Worm (Caenorhabditis elegans) whole organism, midembryonic: Measurements from ENCODE around the gene mxl-3.
A peak's percentile ranks its signal among the peaks of the same experiment; 100 is the strongest.

Source experiments
- T22C8.4 ChIP-seq: fragments of 200-800 bp; sonication (Bioruptor generic); IDR thresholded peaks from 2 replicates; pipeline ENCODE4 v1.3.6; 2022; ENCODE audit warnings: missing genetic modification characterization, missing compliant biosample characterization
- cog-1 ChIP-seq: sonication (generic microtip); optimal IDR thresholded peaks from 2 replicates; lab custom pipeline; 2016; ENCODE audit warnings: missing genetic modification characterization, missing compliant biosample characterization
- flt-1 ChIP-seq: fragments of 200-800 bp; sonication (Bioruptor generic); IDR thresholded peaks from 2 replicates; pipeline ENCODE4 v1.3.6; 2022; ENCODE audit warnings: missing genetic modification characterization, missing compliant biosample characterization
- klf-2 ChIP-seq: fragments of 200-800 bp; sonication (Bioruptor generic); conservative IDR thresholded peaks from 2 replicates; pipeline ENCODE4 v1.3.6; 2022; ENCODE audit warnings: missing genetic modification reagents, missing genetic modification characterization, missing compliant biosample characterization
- med-1 ChIP-seq: sonication (generic microtip); optimal IDR thresholded peaks from 2 replicates; lab custom pipeline; 2017; ENCODE audit warnings: missing genetic modification characterization, mild to moderate bottlenecking, missing compliant biosample characterization, antibody characterized with exemption, missing genetic modification reagents; ENCODE audit not compliant: insufficient read depth
- ref-1 ChIP-seq: fragments of 200-800 bp; sonication (Bioruptor generic); conservative IDR thresholded peaks from 2 replicates; pipeline ENCODE4 v1.3.6; 2022; ENCODE audit warnings: missing genetic modification reagents, missing genetic modification characterization, missing compliant biosample characterization
- tab-1 ChIP-seq: fragments of 200-800 bp; sonication (Bioruptor generic); IDR thresholded peaks from 2 replicates; pipeline ENCODE4 v1.3.6; 2022; ENCODE audit warnings: missing genetic modification characterization, missing compliant biosample characterization
- ztf-23 ChIP-seq: fragments of 200-800 bp; sonication (Bioruptor generic); IDR thresholded peaks from 2 replicates; pipeline ENCODE4 v1.3.6; 2022; ENCODE audit warnings: missing genetic modification reagents, missing genetic modification characterization, missing compliant biosample characterization
- ztf-29 ChIP-seq: fragments of 200-800 bp; sonication (Bioruptor generic); IDR thresholded peaks from 2 replicates; pipeline ENCODE4 v1.3.6; 2022; ENCODE audit warnings: missing genetic modification reagents, missing genetic modification characterization, missing compliant biosample characterization

The mxl-3 gene

ce11 chrX:13310763-13311162 lies 39.8 kb downstream of the mxl-3 start:
- TF ChIP-seq tab-1 (GFP tag; lab: Robert Waterston, UW) (no peak), klf-2 (no peak)

ce11 chrX:13308745-13309144 lies 41.9 kb downstream of the mxl-3 start, which contains the start of gene srxa-8:
TSS of gene srxa-8 (minus strand) at chrX:13308845.
- no peak for TF ChIP-seq tab-1 (GFP tag; lab: Robert Waterston, UW)
- no peak for TF ChIP-seq med-1 (GFP tag; lab: Kevin White, UChicago)
- TF ChIP-seq ztf-29 (GFP tag; lab: Robert Waterston, UW) = no peak
- TF ChIP-seq T22C8.4 (GFP tag; lab: Robert Waterston, UW) = no peak

ce11 chrX:13307852-13308251 lies 42.8 kb downstream of the mxl-3 start:
- no peak for TF ChIP-seq T22C8.4 (GFP tag; lab: Robert Waterston, UW)
- no peak for TF ChIP-seq tab-1 (GFP tag; lab: Robert Waterston, UW)
- no peak for TF ChIP-seq med-1 (GFP tag; lab: Kevin White, UChicago)
- TF ChIP-seq klf-2 = no peak
- TF ChIP-seq ref-1 (GFP tag; lab: Robert Waterston, UW) = no peak
- TF ChIP-seq ztf-29 (GFP tag; lab: Robert Waterston, UW) = no peak
- no peak for TF ChIP-seq cog-1
- TF ChIP-seq ztf-23 (GFP tag; lab: Robert Waterston, UW) = no peak
- no peak for TF ChIP-seq flt-1

ce11 chrX:13306869-13307446 lies 43.6 kb downstream of the mxl-3 start:
- peak; percentile 95 for TF ChIP-seq T22C8.4 (GFP tag; lab: Robert Waterston, UW)
- TF ChIP-seq ztf-23 (GFP tag; lab: Robert Waterston, UW) = peak; percentile 97
- peak; percentile 97 for TF ChIP-seq flt-1
- TF ChIP-seq cog-1 = peak; percentile 97
- TF ChIP-seq med-1 (GFP tag; lab: Kevin White, UChicago) = peak; percentile 65
- TF ChIP-seq klf-2 = peak; percentile 94
- peak; percentile 96 for TF ChIP-seq ztf-29 (GFP tag; lab: Robert Waterston, UW)
- TF ChIP-seq tab-1 (GFP tag; lab: Robert Waterston, UW) = peak; percentile 96
- TF ChIP-seq ref-1 (GFP tag; lab: Robert Waterston, UW) = peak; percentile 91

ce11 chrX:13305779-13306178 lies 44.8 kb downstream of the mxl-3 start, which contains the start of gene srd-43:
TSS of gene srd-43 (minus strand) at chrX:13305844.
- TF ChIP-seq flt-1 (no peak), med-1 (GFP tag; lab: Kevin White, UChicago) (no peak), ztf-23 (GFP tag; lab: Robert Waterston, UW) (no peak), T22C8.4 (GFP tag; lab: Robert Waterston, UW) (no peak), cog-1 (no peak), klf-2 (no peak), ref-1 (GFP tag; lab: Robert Waterston, UW) (no peak), ztf-29 (GFP tag; lab: Robert Waterston, UW) (no peak), tab-1 (GFP tag; lab: Robert Waterston, UW) (no peak)

ce11 chrX:13303357-13303756 lies 47.2 kb downstream of the mxl-3 start, which contains the start of gene srd-42:
TSS of gene srd-42 (minus strand) at chrX:13303457.
- no peak for TF ChIP-seq med-1 (GFP tag; lab: Kevin White, UChicago)
- no peak for TF ChIP-seq tab-1 (GFP tag; lab: Robert Waterston, UW)
- no peak for TF ChIP-seq T22C8.4 (GFP tag; lab: Robert Waterston, UW)
- TF ChIP-seq cog-1 = no peak
- no peak for TF ChIP-seq ref-1 (GFP tag; lab: Robert Waterston, UW)
- TF ChIP-seq ztf-29 (GFP tag; lab: Robert Waterston, UW) = no peak
- no peak for TF ChIP-seq klf-2
- no peak for TF ChIP-seq flt-1
- TF ChIP-seq ztf-23 (GFP tag; lab: Robert Waterston, UW) = no peak

ce11 chrX:13300503-13300902 lies 50.1 kb downstream of the mxl-3 start, which contains the start of gene srd-39:
TSS of gene srd-39 (minus strand) at chrX:13300603.
- TF ChIP-seq klf-2 (no peak), med-1 (GFP tag; lab: Kevin White, UChicago) (no peak), flt-1 (no peak), ztf-29 (GFP tag; lab: Robert Waterston, UW) (no peak), ztf-23 (GFP tag; lab: Robert Waterston, UW) (no peak), ref-1 (GFP tag; lab: Robert Waterston, UW) (no peak), tab-1 (GFP tag; lab: Robert Waterston, UW) (no peak), T22C8.4 (GFP tag; lab: Robert Waterston, UW) (no peak), cog-1 (no peak)
